Worm (Caenorhabditis elegans): ENCODE measurements around the gene xpo-1.

xpo-1 gene

DNA sequence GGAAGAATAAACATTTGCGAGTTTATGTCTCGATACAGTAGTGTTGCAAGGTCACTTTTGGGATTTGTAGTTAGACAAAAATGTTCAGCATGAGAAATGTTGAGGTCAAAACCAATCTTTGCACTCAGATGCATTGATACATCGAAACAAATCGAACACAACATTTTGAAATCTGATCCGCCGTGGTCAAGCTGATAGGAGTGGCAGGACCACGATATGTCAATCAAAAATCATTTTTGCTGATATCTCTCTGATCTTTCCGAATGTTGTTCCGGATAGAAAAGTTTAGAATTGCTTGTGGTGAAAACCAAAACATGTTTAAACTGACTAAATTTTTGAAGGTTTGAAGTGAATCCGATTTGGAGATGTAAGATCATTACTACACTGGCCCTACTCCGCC is 21.0 kb downstream of the xpo-1 start:
- TF ChIP-seq snpc-3.4 (tag; optimal IDR thresholded peaks at IDR 0.05) (no peak), akir-1 (GFP tag; optimal IDR thresholded peaks at IDR 0.05) (no peak), aptf-3 (GFP tag; IDR thresholded peaks at IDR 0.05) (no peak), nfya-1 (tag; optimal IDR thresholded peaks at IDR 0.05; ENCODE audit: borderline replicate concordance, insufficient read depth) (no peak), tbx-9 (tag; optimal IDR thresholded peaks at IDR 0.05; ENCODE audit: borderline replicate concordance) (no peak), madf-6 (GFP tag; IDR thresholded peaks at IDR 0.05) (no peak), ZK185.1 (tag; optimal IDR thresholded peaks at IDR 0.05; ENCODE audit: poor library complexity, severe bottlenecking) (no peak), unc-62 (GFP tag; optimal IDR thresholded peaks at IDR 0.05) (no peak), dox-1 (GFP tag; IDR thresholded peaks at IDR 0.05) (no peak), T26A5.8 (tag; optimal IDR thresholded peaks at IDR 0.05) (no peak), F33H1.4 (GFP tag; IDR thresholded peaks at IDR 0.05) (no peak), fkh-3 (tag; optimal IDR thresholded peaks at IDR 0.05) (no peak), pbrm-1 (GFP tag; IDR thresholded peaks at IDR 0.05) (no peak), hrde-1 (tag; optimal IDR thresholded peaks at IDR 0.05; ENCODE audit: borderline replicate concordance) (no peak), Y95B8A.8 (GFP tag; IDR thresholded peaks at IDR 0.05) (no peak), efl-1 (GFP tag; optimal IDR thresholded peaks at IDR 0.05) (no peak), B0019.2 (GFP tag; conservative IDR thresholded peaks at IDR 0.05) (no peak)

DNA sequence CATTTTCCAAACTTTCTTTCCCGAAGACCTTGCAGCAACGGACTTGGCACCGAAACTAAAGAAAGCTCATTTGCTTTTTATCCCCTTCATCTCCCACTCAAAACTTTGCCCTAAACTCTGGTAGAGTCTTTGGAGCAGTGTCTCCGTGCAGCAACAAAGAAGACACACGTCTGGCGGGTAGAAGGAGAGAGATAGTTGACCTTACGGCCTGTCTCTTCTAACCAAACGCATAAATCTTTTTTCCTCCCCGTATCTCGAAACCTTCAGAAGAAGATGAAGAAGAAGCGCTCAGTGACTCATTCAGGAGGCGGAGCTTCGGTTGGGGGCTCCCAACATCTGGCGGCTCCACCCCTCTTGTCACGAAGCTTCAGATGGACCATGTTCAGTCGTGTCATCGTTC is 21.5 kb downstream of the xpo-1 start:
- TF ChIP-seq ceh-100 (GFP tag; IDR thresholded peaks at IDR 0.05) (no peak), F23B12.7 (tag; optimal IDR thresholded peaks at IDR 0.05; ENCODE audit: insufficient read depth) (no peak), madf-10 (tag; optimal IDR thresholded peaks at IDR 0.05) (no peak), tbx-9 (tag; optimal IDR thresholded peaks at IDR 0.05; ENCODE audit: borderline replicate concordance) (no peak), ZK185.1 (tag; optimal IDR thresholded peaks at IDR 0.05; ENCODE audit: poor library complexity, severe bottlenecking) (no peak), athp-1 (tag; optimal IDR thresholded peaks at IDR 0.05) (no peak), tlf-1 (GFP tag; optimal IDR thresholded peaks at IDR 0.05) (no peak), ztf-18 (tag; optimal IDR thresholded peaks at IDR 0.05) (no peak), chd-7 (tag; optimal IDR thresholded peaks at IDR 0.05) (no peak), Y53G8AR.9 (GFP tag; conservative IDR thresholded peaks at IDR 0.05) (no peak), madf-6 (GFP tag; IDR thresholded peaks at IDR 0.05) (no peak)

DNA sequence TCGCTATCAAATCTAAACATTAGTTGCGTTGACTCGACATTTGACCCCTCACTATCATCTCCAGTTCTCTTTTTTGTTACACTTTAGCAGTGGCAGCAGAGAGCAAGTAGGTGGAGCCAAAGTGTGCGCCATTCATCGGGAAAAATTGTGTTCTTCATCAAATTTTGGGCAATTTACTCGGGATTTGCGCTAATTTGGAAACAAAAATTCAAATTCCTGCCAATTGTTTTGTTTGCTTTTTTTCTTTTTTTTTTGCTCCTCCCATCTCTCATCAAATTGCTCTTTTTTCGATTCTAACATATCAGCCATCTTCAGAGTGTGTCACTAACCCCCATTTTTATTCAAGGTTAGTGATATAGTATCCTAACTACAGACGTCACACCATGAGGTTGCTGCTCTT is 22.1 kb downstream of the xpo-1 start, which contains the start of gene mig-6:
TSS of gene mig-6 (plus strand) at position 301 of the 400 bp plus-strand sequence.
- no peak for TF ChIP-seq efl-1 (GFP tag; optimal IDR thresholded peaks at IDR 0.05)
- TF ChIP-seq nhr-120 (GFP tag; IDR thresholded peaks at IDR 0.05) = no peak
- no peak for TF ChIP-seq hlh-26 (GFP tag; conservative IDR thresholded peaks at IDR 0.05)
- TF ChIP-seq tlf-1 (GFP tag; optimal IDR thresholded peaks at IDR 0.05) = no peak
- no peak for TF ChIP-seq ceh-100 (GFP tag; IDR thresholded peaks at IDR 0.05)
- no peak for TF ChIP-seq T26A5.8 (tag; optimal IDR thresholded peaks at IDR 0.05)
- no peak for TF ChIP-seq sea-2 (GFP tag; IDR thresholded peaks at IDR 0.05)
- no peak for TF ChIP-seq T07F8.4 (tag; optimal IDR thresholded peaks at IDR 0.05)
- no peak for TF ChIP-seq lsl-1 (GFP tag; optimal IDR thresholded peaks at IDR 0.05)
- TF ChIP-seq F37B4.10 (GFP tag; IDR thresholded peaks at IDR 0.05) = no peak
- TF ChIP-seq lin-35 (GFP tag; optimal IDR thresholded peaks at IDR 0.05) = no peak
- TF ChIP-seq nfya-2 (GFP tag; IDR thresholded peaks at IDR 0.05) = no peak
- TF ChIP-seq ceh-79 (tag; optimal IDR thresholded peaks at IDR 0.05) = no peak
- TF ChIP-seq cebp-2 (GFP tag; IDR thresholded peaks at IDR 0.05) = no peak
- TF ChIP-seq Y95B8A.8 (GFP tag; IDR thresholded peaks at IDR 0.05) = no peak
- TF ChIP-seq F49E8.2 (tag; optimal IDR thresholded peaks at IDR 0.05; ENCODE audit: insufficient read depth) = no peak
- TF ChIP-seq snpc-1.1 (tag; optimal IDR thresholded peaks at IDR 0.05; ENCODE audit: insufficient read depth) = no peak
- TF ChIP-seq nfyb-1 (GFP tag; IDR thresholded peaks at IDR 0.05) = no peak
